Worm (Caenorhabditis elegans) whole organism, young adult: ENCODE measurements around the gene C34C12.7.

Source experiments
- B0261.1 ChIP-seq: sonication (generic microtip); optimal IDR thresholded peaks from 2 replicates; lab custom pipeline; 2016; ENCODE audit warnings: mild to moderate bottlenecking, missing genetic modification characterization, moderate library complexity, missing compliant biosample characterization
- die-1 ChIP-seq: sonication (generic microtip); optimal IDR thresholded peaks from 2 replicates; lab custom pipeline; 2016; ENCODE audit warnings: missing genotype, mild to moderate bottlenecking, missing genetic modification characterization, missing compliant biosample characterization
- hmg-1.2 ChIP-seq: fragments of 200-800 bp; sonication (Bioruptor generic); IDR thresholded peaks from 2 replicates; pipeline ENCODE4 v1.3.6; 2022; ENCODE audit warnings: missing genetic modification reagents, missing genetic modification characterization, missing compliant biosample characterization
- mxl-1 ChIP-seq: sonication (generic microtip); optimal IDR thresholded peaks from 2 replicates; lab custom pipeline; 2016; ENCODE audit warnings: missing genetic modification characterization, missing compliant biosample characterization

ce11 chrIII:3452563-3453210, 35.5 kb downstream of the C34C12.7 start, which contains the start of the genes K01A11.3 and C34C12.12:
- TF ChIP-seq die-1 (tag; lab: Kevin White, UChicago) = no peak
- no peak for TF ChIP-seq B0261.1 (tag; lab: Kevin White, UChicago)
- no peak for TF ChIP-seq mxl-1 (tag; lab: Kevin White, UChicago)
- TF ChIP-seq hmg-1.2 (GFP tag; lab: Robert Waterston, UW) = no peak; the same call in 1 of the 2 replicates
